Worm (Caenorhabditis elegans): ENCODE results near the gene Y39E4B.5.

Y39E4B.5 gene

DNA sequence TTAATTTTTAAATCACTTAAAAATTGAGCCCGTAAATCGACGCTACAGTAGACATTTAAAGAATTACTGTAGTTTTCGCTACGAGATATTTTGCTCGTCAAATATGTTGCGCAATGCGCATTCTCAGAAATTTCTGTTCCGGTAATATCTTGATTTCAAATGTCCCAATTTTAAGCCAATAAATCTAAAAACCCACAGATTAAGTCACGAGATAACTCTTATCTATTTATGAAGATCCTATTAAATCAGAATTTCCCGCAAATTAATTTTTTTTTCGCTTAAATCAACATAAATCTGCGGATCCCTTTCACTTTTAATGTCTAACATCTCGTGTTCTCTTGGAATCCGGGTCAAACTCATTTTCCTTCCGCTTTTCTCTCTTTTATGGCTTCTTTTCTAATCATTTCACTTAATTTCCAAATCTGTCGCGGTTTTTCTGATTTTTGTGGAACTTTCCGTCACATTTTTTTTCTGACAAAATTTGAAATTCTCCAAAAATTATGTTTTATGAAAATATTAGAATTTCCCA, 46.8 kb downstream of the Y39E4B.5 start:
- TF ChIP-seq arid-1 (GFP tag; conservative IDR thresholded peaks at IDR 0.05), result no peak
- no peak for TF ChIP-seq T20F7.1 (GFP tag; optimal IDR thresholded peaks at IDR 0.05)
- TF ChIP-seq sdz-12 (GFP tag; optimal IDR thresholded peaks at IDR 0.05), result no peak
- TF ChIP-seq tra-1 (GFP tag; IDR thresholded peaks at IDR 0.05), result no peak
- TF ChIP-seq Y75B8A.6 (GFP tag; IDR thresholded peaks at IDR 0.05), result no peak
- TF ChIP-seq spr-3 (GFP tag; optimal IDR thresholded peaks at IDR 0.05), result no peak
- no peak for TF ChIP-seq nhr-6 (tag; optimal IDR thresholded peaks at IDR 0.05)
- TF ChIP-seq nhr-25 (tag; optimal IDR thresholded peaks at IDR 0.05; ENCODE audit: borderline replicate concordance, insufficient read depth), result no peak
- TF ChIP-seq nhr-11 (tag; optimal IDR thresholded peaks at IDR 0.05), result no peak
- no peak for TF ChIP-seq ctbp-1 (GFP tag; IDR thresholded peaks at IDR 0.05)
- no peak for TF ChIP-seq egl-43 (GFP tag; IDR thresholded peaks at IDR 0.05)
- no peak for TF ChIP-seq lim-7 (GFP tag; IDR thresholded peaks at IDR 0.05)
- no peak for TF ChIP-seq lin-15B (tag; optimal IDR thresholded peaks at IDR 0.05)
- TF ChIP-seq daf-12 (tag; optimal IDR thresholded peaks at IDR 0.05), result no peak
- TF ChIP-seq unc-130 (GFP tag; optimal IDR thresholded peaks at IDR 0.05), result no peak
